Fruit fly (Drosophila melanogaster) S2 (cell line): ENCODE results near the gene side-VII.

ENCODE experiments used
- CG8478 ChIP-seq: fragments of >200 bp; optimal IDR thresholded peaks from 2 replicates; lab custom pipeline; 2018
- CTCF ChIP-seq, 2 experiments: fragments of >200 bp; optimal IDR thresholded peaks; 2 replicates each; lab custom pipeline; 2018

DNA sequence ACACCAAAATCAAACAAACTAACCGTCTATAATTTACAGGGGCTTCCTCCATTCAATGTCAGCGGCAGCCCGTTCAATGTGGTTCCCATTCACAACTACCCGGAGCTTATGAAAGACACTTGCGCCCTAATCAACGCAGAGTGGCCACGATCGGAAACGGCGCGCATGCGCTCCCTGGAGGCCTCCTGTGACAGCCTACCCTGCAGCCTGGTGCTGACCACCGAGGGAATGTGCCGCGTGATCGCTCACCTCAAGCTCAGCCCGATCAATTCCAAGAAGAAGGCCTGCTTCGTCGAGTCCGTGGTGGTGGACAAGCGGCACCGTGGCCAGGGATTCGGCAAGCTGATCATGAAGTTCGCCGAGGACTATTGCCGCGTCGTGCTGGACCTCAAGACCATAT is 29.1 kb upstream of the side-VII start, which contains the start of gene MED6:
- TF ChIP-seq CG8478 (lab: Kevin White, UChicago) (no peak), CTCF (optimal IDR thresholded peaks at IDR 0.05; lab: Kevin White, UChicago) (no peak)
